Worm (Caenorhabditis elegans) whole organism, late embryonic: ENCODE data around the gene F41E6.1.
"Not testable (repeated sequence)": the region's sequence is repeated elsewhere in the genome, so short reads cannot be mapped to it uniquely, and the experiment has no call there.

Source experiments
- C08G9.2 ChIP-seq: sonication (generic microtip); optimal IDR thresholded peaks from 2 replicates; lab custom pipeline; 2016; ENCODE audit warnings: mild to moderate bottlenecking, missing genetic modification characterization, moderate library complexity, missing compliant biosample characterization
- C38D4.7 ChIP-seq: fragments of 200-800 bp; sonication (Bioruptor generic); optimal IDR thresholded peaks from 2 replicates; lab custom pipeline; 2018; ENCODE audit warnings: mild to moderate bottlenecking, missing genetic modification characterization, moderate library complexity, missing compliant biosample characterization
- F13H6.1 ChIP-seq: sonication (generic microtip); optimal IDR thresholded peaks from 2 replicates; lab custom pipeline; 2016; ENCODE audit warnings: missing genetic modification characterization, missing compliant biosample characterization
- K09A11.1 ChIP-seq: sonication (generic microtip); optimal IDR thresholded peaks from 2 replicates; lab custom pipeline; 2017; ENCODE audit warnings: antibody characterized with exemption, mild to moderate bottlenecking, missing genetic modification characterization, missing compliant biosample characterization; ENCODE audit not compliant: insufficient read depth
- Y22D7AL.16 ChIP-seq: sonication (generic microtip); optimal IDR thresholded peaks from 2 replicates; lab custom pipeline; 2016; ENCODE audit warnings: missing genetic modification characterization, missing compliant biosample characterization
- ahr-1 ChIP-seq: sonication (generic microtip); optimal IDR thresholded peaks from 2 replicates; lab custom pipeline; 2016; ENCODE audit warnings: missing genetic modification characterization, missing compliant biosample characterization
- ama-1 ChIP-seq: fragments of 150-350 bp; optimal IDR thresholded peaks from 2 replicates; lab custom pipeline; 2014
- ceh-22 ChIP-seq: sonication (generic microtip); optimal IDR thresholded peaks from 2 replicates; lab custom pipeline; 2017; ENCODE audit warnings: missing biosample characterization, missing genetic modification characterization
- ceh-34 ChIP-seq: sonication (generic microtip); optimal IDR thresholded peaks from 2 replicates; lab custom pipeline; 2016; ENCODE audit warnings: mild to moderate bottlenecking, missing genetic modification characterization, missing compliant biosample characterization
- ceh-6 ChIP-seq: fragments of 200-800 bp; sonication (Bioruptor generic); optimal IDR thresholded peaks from 2 replicates; lab custom pipeline; 2018; ENCODE audit warnings: mild to moderate bottlenecking, missing genetic modification characterization, missing compliant biosample characterization
- ceh-9 ChIP-seq: sonication (generic microtip); optimal IDR thresholded peaks from 2 replicates; lab custom pipeline; 2016; ENCODE audit warnings: mild to moderate bottlenecking, missing genetic modification characterization, inconsistent platforms, missing compliant biosample characterization
- che-1 ChIP-seq: sonication (generic microtip); optimal IDR thresholded peaks from 2 replicates; lab custom pipeline; 2016; ENCODE audit warnings: mild to moderate bottlenecking, missing genetic modification characterization, missing compliant biosample characterization
- elt-2 ChIP-seq: sonication (generic microtip); optimal IDR thresholded peaks from 2 replicates; lab custom pipeline; 2016; ENCODE audit warnings: missing genetic modification reagents, missing genetic modification characterization, missing compliant biosample characterization
- elt-4 ChIP-seq: sonication (generic microtip); optimal IDR thresholded peaks from 2 replicates; lab custom pipeline; 2016; ENCODE audit warnings: missing genetic modification characterization, missing compliant biosample characterization
- eyg-1 ChIP-seq: sonication (generic microtip); optimal IDR thresholded peaks from 2 replicates; lab custom pipeline; 2016; ENCODE audit warnings: missing genotype, missing genetic modification characterization, missing compliant biosample characterization
- fax-1 ChIP-seq: sonication (generic microtip); optimal IDR thresholded peaks from 2 replicates; lab custom pipeline; 2016; ENCODE audit warnings: missing genotype, missing genetic modification characterization, missing compliant biosample characterization
- fkh-10 ChIP-seq: fragments of 150-350 bp; optimal IDR thresholded peaks from 2 replicates; lab custom pipeline; 2014; ENCODE audit warnings: missing biosample characterization, missing genetic modification reagents, missing genetic modification characterization
- hlh-13 ChIP-seq: fragments of 200-800 bp; sonication (Bioruptor generic); optimal IDR thresholded peaks from 2 replicates; lab custom pipeline; 2018; ENCODE audit warnings: mild to moderate bottlenecking, missing genetic modification characterization, missing compliant biosample characterization
- hlh-15 ChIP-seq: sonication (generic microtip); optimal IDR thresholded peaks from 2 replicates; lab custom pipeline; 2016; ENCODE audit warnings: missing genetic modification characterization, missing compliant biosample characterization
- hlh-8 ChIP-seq: sonication (generic microtip); optimal IDR thresholded peaks from 2 replicates; lab custom pipeline; 2016; ENCODE audit warnings: missing genotype, missing genetic modification characterization, missing compliant biosample characterization
- lim-6 ChIP-seq: sonication (generic microtip); optimal IDR thresholded peaks from 2 replicates; lab custom pipeline; 2016; ENCODE audit warnings: missing genetic modification characterization, missing compliant biosample characterization
- nfya-1 ChIP-seq: sonication (generic microtip); optimal IDR thresholded peaks from 2 replicates; lab custom pipeline; 2017; ENCODE audit warnings: missing genetic modification characterization, mild to moderate bottlenecking, missing compliant biosample characterization, antibody characterized with exemption, moderate library complexity
- nhr-11 ChIP-seq: fragments of 150-350 bp; optimal IDR thresholded peaks from 2 replicates; lab custom pipeline; 2014; ENCODE audit warnings: missing biosample characterization, missing genetic modification characterization
- nhr-232 ChIP-seq: sonication (generic microtip); optimal IDR thresholded peaks from 2 replicates; lab custom pipeline; 2016; ENCODE audit warnings: missing genetic modification characterization, missing compliant biosample characterization
- npax-4 ChIP-seq: sonication (generic microtip); optimal IDR thresholded peaks from 2 replicates; lab custom pipeline; 2016; ENCODE audit warnings: missing genetic modification characterization, missing compliant biosample characterization
- odd-2 ChIP-seq: sonication (generic microtip); optimal IDR thresholded peaks from 2 replicates; lab custom pipeline; 2017; ENCODE audit warnings: antibody characterized with exemption, mild to moderate bottlenecking, missing genetic modification characterization, missing compliant biosample characterization
- pag-3 ChIP-seq: sonication (generic microtip); optimal IDR thresholded peaks from 2 replicates; lab custom pipeline; 2016; ENCODE audit warnings: missing compliant biosample characterization, missing genetic modification characterization, borderline replicate concordance
- pat-9 ChIP-seq: fragments of 200-800 bp; sonication (Bioruptor generic); optimal IDR thresholded peaks from 2 replicates; lab custom pipeline; 2018; ENCODE audit warnings: mild to moderate bottlenecking, missing genetic modification characterization, moderate library complexity, missing compliant biosample characterization
- ref-2 ChIP-seq: sonication (generic microtip); optimal IDR thresholded peaks from 2 replicates; lab custom pipeline; 2016; ENCODE audit warnings: missing genetic modification characterization, missing compliant biosample characterization
- sox-4 ChIP-seq: sonication (generic microtip); optimal IDR thresholded peaks from 2 replicates; lab custom pipeline; 2017; ENCODE audit warnings: mild to moderate bottlenecking, missing genetic modification characterization, inconsistent platforms, missing compliant biosample characterization
- syd-9 ChIP-seq: sonication (generic microtip); optimal IDR thresholded peaks from 2 replicates; lab custom pipeline; 2016; ENCODE audit warnings: mild to moderate bottlenecking, missing genetic modification characterization, moderate library complexity, missing compliant biosample characterization
- tbx-7 ChIP-seq: sonication (generic microtip); optimal IDR thresholded peaks from 2 replicates; lab custom pipeline; 2016; ENCODE audit warnings: missing genotype, missing genetic modification characterization, missing compliant biosample characterization
- unc-3 ChIP-seq, 2 experiments: fragments of 200-800 bp in 1 of 2; sonication (Bioruptor generic) in 1 of 2; sonication (generic microtip) in 1 of 2; conservative IDR thresholded peaks in 1 of 2; optimal IDR thresholded peaks in 1 of 2; 2 replicates each; pipeline versions ENCODE4 v1.3.6 to Lab custom; 2016 to 2022; ENCODE audit warnings: missing compliant biosample characterization in 2 of 2, missing genetic modification characterization in 2 of 2, missing genetic modification reagents in 1 of 2
- unc-42 ChIP-seq: sonication (generic microtip); optimal IDR thresholded peaks from 2 replicates; lab custom pipeline; 2016; ENCODE audit warnings: missing genotype, missing genetic modification characterization, missing compliant biosample characterization
- unc-55 ChIP-seq: sonication (generic microtip); optimal IDR thresholded peaks from 2 replicates; lab custom pipeline; 2017; ENCODE audit warnings: missing biosample characterization, missing genetic modification reagents, missing genetic modification characterization

Gene F41E6.1

ce11 chrV:8622314-8622713 is at the start of gene F41E6.1:
TSS of gene F41E6.1 (plus strand) at chrV:8622614.
- no peak for TF ChIP-seq sox-4
- TF ChIP-seq unc-55 (GFP tag; lab: Kevin White, UChicago) = no peak

- TF ChIP-seq F13H6.1 (tag; lab: Kevin White, UChicago); eyg-1 (tag; lab: Kevin White, UChicago); fkh-10 (GFP tag; lab: Kevin White, UChicago): not testable (repeated sequence)
These were observed 47.7 kb upstream of the F41E6.1 start, which contains the start of gene F25G6.1 for ce11 chrV:8574762-8575161. TSS of gene F25G6.1 (plus strand) at chrV:8575062.

- TF ChIP-seq Y22D7AL.16 (tag; lab: Kevin White, UChicago) = no peak
- no peak for TF ChIP-seq elt-4 (tag; lab: Kevin White, UChicago)
- no peak for TF ChIP-seq hlh-15 (tag; lab: Kevin White, UChicago)
- no peak for TF ChIP-seq ceh-9
- no peak for TF ChIP-seq C38D4.7
- no peak for TF ChIP-seq pag-3 (tag; lab: Kevin White, UChicago)
- TF ChIP-seq nfya-1 (tag; lab: Kevin White, UChicago) = no peak
- no peak for TF ChIP-seq fax-1
- no peak for TF ChIP-seq ceh-6 (GFP tag; lab: Kevin White, UChicago)
These were observed 41.5 kb upstream of the F41E6.1 start, which contains the start of gene C10B5.1 for ce11 chrV:8580961-8581360. TSS of gene C10B5.1 (plus strand) at chrV:8581261.

ce11 chrV:8586472-8586871 is 35.9 kb upstream of the F41E6.1 start:
- TF ChIP-seq pat-9 (tag; lab: Kevin White, UChicago) = no peak
- no peak for TF ChIP-seq npax-4 (tag; lab: Kevin White, UChicago)
- TF ChIP-seq ref-2 (tag; lab: Kevin White, UChicago) = no peak
- TF ChIP-seq hlh-15 (tag; lab: Kevin White, UChicago) = no peak
- TF ChIP-seq eyg-1 (tag; lab: Kevin White, UChicago) = no peak
- TF ChIP-seq che-1 (tag; lab: Kevin White, UChicago) = no peak
- no peak for TF ChIP-seq C38D4.7
- no peak for TF ChIP-seq ama-1 (lab: Kevin White, UChicago)
- TF ChIP-seq, all 69 proteins: peak for 0

- peak; percentile 19 for TF ChIP-seq elt-2 (tag; lab: Kevin White, UChicago)
- no peak for TF ChIP-seq ceh-22 (tag; lab: Kevin White, UChicago)
- no peak for TF ChIP-seq unc-3 (GFP tag; conservative IDR thresholded peaks at IDR 0.05; lab: Robert Waterston, UW)
- TF ChIP-seq unc-3 (tag; optimal IDR thresholded peaks at IDR 0.05; lab: Kevin White, UChicago) = no peak
- no peak for TF ChIP-seq syd-9 (tag; lab: Kevin White, UChicago)
These were observed 35.5 kb upstream of the F41E6.1 start for ce11 chrV:8586920-8587319.

ce11 chrV:8588079-8588478 is 34.3 kb upstream of the F41E6.1 start, which contains the start of gene C10B5.3:
TSS of gene C10B5.3 (minus strand) at chrV:8588179.
- TF ChIP-seq hlh-13 (GFP tag; lab: Kevin White, UChicago) (no peak), lim-6 (tag; lab: Kevin White, UChicago) (no peak), hlh-15 (tag; lab: Kevin White, UChicago) (no peak), ahr-1 (tag; lab: Kevin White, UChicago) (no peak), tbx-7 (tag; lab: Kevin White, UChicago) (no peak), nhr-232 (tag; lab: Kevin White, UChicago) (no peak), nhr-11 (no peak), K09A11.1 (tag; lab: Kevin White, UChicago) (no peak), nfya-1 (tag; lab: Kevin White, UChicago) (no peak), C08G9.2 (tag; lab: Kevin White, UChicago) (no peak), odd-2 (tag; lab: Kevin White, UChicago) (no peak), unc-42 (tag; lab: Kevin White, UChicago) (no peak), ceh-34 (tag; lab: Kevin White, UChicago) (no peak), hlh-8 (tag; lab: Kevin White, UChicago) (no peak), sox-4 (no peak)
